Worm (Caenorhabditis elegans): Measurements from ENCODE around the gene dnj-23.

The dnj-23 gene

DNA sequence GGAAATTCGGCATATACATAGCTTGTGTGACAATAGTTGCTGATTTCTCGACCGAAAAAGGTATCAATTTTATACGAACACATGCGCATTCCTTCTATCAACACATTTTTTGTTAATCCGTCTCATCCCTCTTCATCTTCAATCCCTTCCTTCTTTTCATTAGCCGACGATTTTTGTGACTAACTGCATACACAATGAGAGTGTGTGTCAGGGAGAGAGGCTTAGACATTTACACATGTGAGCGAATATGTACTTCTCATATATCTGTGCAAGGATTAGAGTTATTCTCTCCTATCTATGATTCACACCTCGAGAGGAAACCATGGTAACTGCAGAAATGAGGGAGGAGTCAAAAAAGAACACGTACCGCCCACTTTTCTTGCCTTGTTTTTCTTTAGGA, 21.9 kb upstream of the dnj-23 start:
- no peak for TF ChIP-seq ama-1 (optimal IDR thresholded peaks at IDR 0.05)
- TF ChIP-seq ceh-36 (tag; optimal IDR thresholded peaks at IDR 0.05) = peak; percentile 19

DNA sequence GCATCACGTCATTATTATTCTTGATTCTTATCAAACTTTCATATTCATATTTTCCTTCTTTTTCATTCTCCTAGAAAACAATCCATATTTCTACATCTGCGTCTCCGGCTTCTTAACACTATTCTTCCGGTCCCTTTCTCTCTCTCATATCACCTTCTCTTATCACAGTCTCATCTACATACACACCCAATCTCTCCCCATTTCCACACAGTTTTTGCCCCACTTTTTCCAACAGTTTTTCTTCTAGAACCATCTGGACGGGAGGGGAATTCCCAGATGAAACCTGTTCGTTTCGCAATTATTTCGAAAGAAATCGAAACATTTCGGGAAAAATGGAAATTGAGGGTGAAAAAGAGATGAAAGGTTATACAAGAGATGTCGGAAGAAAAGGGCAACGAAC, 19.7 kb upstream of the dnj-23 start:
- TF ChIP-seq F13C5.2 (tag; optimal IDR thresholded peaks at IDR 0.05) = no peak
- no peak for TF ChIP-seq pes-1 (GFP tag; IDR thresholded peaks at IDR 0.05)
- TF ChIP-seq tbx-37 (GFP tag; conservative IDR thresholded peaks at IDR 0.05) = no peak
- no peak for TF ChIP-seq ama-1 (optimal IDR thresholded peaks at IDR 0.05)
- no peak for TF ChIP-seq ets-7 (tag; optimal IDR thresholded peaks at IDR 0.05)
- no peak for TF ChIP-seq hnd-1 (tag; optimal IDR thresholded peaks at IDR 0.05)
- TF ChIP-seq ceh-13 (GFP tag; optimal IDR thresholded peaks at IDR 0.05) = no peak
- TF ChIP-seq tra-4 (tag; optimal IDR thresholded peaks at IDR 0.05) = no peak
- TF ChIP-seq aly-1 (tag; optimal IDR thresholded peaks at IDR 0.05) = no peak
- no peak for TF ChIP-seq ceh-36 (tag; optimal IDR thresholded peaks at IDR 0.05)
- TF ChIP-seq flt-1 (GFP tag; IDR thresholded peaks at IDR 0.05) = no peak
- TF ChIP-seq sea-1 (GFP tag; conservative IDR thresholded peaks at IDR 0.05) = no peak
- no peak for TF ChIP-seq B0310.2 (tag; optimal IDR thresholded peaks at IDR 0.05)
- no peak for TF ChIP-seq hmg-4 (GFP tag; optimal IDR thresholded peaks at IDR 0.05)
- TF ChIP-seq tbx-11 (GFP tag; IDR thresholded peaks at IDR 0.05) = no peak
- no peak for TF ChIP-seq scrt-1 (GFP tag; IDR thresholded peaks at IDR 0.05)

DNA sequence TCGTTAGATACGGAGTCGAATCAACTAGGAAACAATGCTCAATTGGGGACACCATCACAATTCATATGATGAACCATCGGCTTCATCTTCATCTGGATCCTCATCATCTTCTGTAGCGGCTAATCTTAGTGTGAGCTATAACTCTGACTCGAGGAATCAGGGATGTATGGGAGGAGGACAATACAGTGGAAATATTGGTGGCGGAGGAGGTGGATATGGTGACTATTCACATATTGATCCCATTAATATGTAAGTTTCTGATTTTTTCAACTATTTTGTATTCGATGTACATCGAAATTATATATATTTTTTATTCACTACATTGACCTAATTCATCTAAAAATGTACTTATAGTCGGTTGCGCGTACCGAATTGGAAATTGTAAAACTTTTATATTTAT, 19.0 kb upstream of the dnj-23 start:
- TF ChIP-seq hmbx-1 (tag; optimal IDR thresholded peaks at IDR 0.05) = no peak
- no peak for TF ChIP-seq tra-4 (tag; optimal IDR thresholded peaks at IDR 0.05)
- TF ChIP-seq ceh-36 (tag; optimal IDR thresholded peaks at IDR 0.05) = no peak
- TF ChIP-seq hnd-1 (tag; optimal IDR thresholded peaks at IDR 0.05) = no peak
- no peak for TF ChIP-seq flt-1 (GFP tag; IDR thresholded peaks at IDR 0.05)
- no peak for TF ChIP-seq scrt-1 (GFP tag; IDR thresholded peaks at IDR 0.05)
- no peak for TF ChIP-seq tbx-37 (GFP tag; conservative IDR thresholded peaks at IDR 0.05)
- TF ChIP-seq B0310.2 (tag; optimal IDR thresholded peaks at IDR 0.05) = no peak
- TF ChIP-seq pes-1 (GFP tag; IDR thresholded peaks at IDR 0.05) = no peak
- TF ChIP-seq F13C5.2 (tag; optimal IDR thresholded peaks at IDR 0.05) = no peak
- TF ChIP-seq hmg-4 (GFP tag; optimal IDR thresholded peaks at IDR 0.05) = no peak

DNA sequence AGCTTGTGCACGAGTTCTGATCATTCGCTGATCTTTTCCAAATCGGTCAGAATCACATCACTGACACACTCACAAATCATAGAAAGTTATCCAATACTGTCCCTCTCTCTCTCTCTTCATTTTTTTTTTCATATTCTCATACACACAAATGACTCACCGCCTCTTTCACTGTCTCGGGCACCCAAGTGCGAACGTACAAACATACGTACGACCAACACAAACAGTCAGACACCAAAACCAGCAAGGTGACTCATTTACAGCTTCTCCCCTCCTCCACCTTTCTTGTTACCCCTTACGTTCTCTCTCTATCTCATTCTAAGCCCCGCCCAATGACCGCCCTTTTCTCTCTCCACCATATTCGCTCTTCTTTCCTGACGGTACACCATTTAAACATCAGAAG, 18.6 kb upstream of the dnj-23 start:
- TF ChIP-seq hnd-1 (tag; optimal IDR thresholded peaks at IDR 0.05) (no peak), tbx-37 (GFP tag; conservative IDR thresholded peaks at IDR 0.05) (no peak), ets-7 (tag; optimal IDR thresholded peaks at IDR 0.05) (no peak), ceh-13 (GFP tag; optimal IDR thresholded peaks at IDR 0.05) (no peak), B0310.2 (tag; optimal IDR thresholded peaks at IDR 0.05) (no peak), scrt-1 (GFP tag; IDR thresholded peaks at IDR 0.05) (no peak), hmg-4 (GFP tag; optimal IDR thresholded peaks at IDR 0.05) (no peak), sea-1 (GFP tag; conservative IDR thresholded peaks at IDR 0.05) (no peak), ceh-36 (tag; optimal IDR thresholded peaks at IDR 0.05) (no peak), tbx-11 (GFP tag; IDR thresholded peaks at IDR 0.05) (no peak), ama-1 (optimal IDR thresholded peaks at IDR 0.05) (no peak), F13C5.2 (tag; optimal IDR thresholded peaks at IDR 0.05) (no peak), tra-4 (tag; optimal IDR thresholded peaks at IDR 0.05) (no peak), aly-1 (tag; optimal IDR thresholded peaks at IDR 0.05) (no peak), hmbx-1 (tag; optimal IDR thresholded peaks at IDR 0.05) (no peak), flt-1 (GFP tag; IDR thresholded peaks at IDR 0.05) (no peak), pes-1 (GFP tag; IDR thresholded peaks at IDR 0.05) (no peak)

DNA sequence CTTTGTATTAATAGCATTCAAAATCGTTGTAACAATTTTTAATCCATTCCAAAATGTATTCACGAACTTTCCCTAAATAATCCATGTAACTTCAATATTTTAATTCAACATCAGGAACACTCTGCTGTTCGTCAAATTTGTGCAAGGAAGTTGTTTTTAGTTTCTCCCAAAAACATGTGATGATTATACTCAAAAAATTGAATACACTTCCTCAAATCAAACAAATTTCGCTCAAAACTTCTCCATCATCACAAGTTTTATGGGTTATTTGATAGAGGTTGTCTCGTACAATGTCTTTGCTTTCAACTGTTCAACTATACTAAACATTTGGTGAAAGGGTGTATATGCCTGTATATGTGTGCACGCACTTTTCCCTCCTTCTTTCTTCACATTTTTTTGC, 16.6 kb upstream of the dnj-23 start:
- TF ChIP-seq tbx-37 (GFP tag; conservative IDR thresholded peaks at IDR 0.05) (no peak), aly-1 (tag; optimal IDR thresholded peaks at IDR 0.05) (no peak), scrt-1 (GFP tag; IDR thresholded peaks at IDR 0.05) (no peak), ceh-13 (GFP tag; optimal IDR thresholded peaks at IDR 0.05) (no peak), hmg-4 (GFP tag; optimal IDR thresholded peaks at IDR 0.05) (no peak), hnd-1 (tag; optimal IDR thresholded peaks at IDR 0.05) (no peak), ceh-36 (tag; optimal IDR thresholded peaks at IDR 0.05) (no peak), F13C5.2 (tag; optimal IDR thresholded peaks at IDR 0.05) (no peak), tra-4 (tag; optimal IDR thresholded peaks at IDR 0.05) (no peak), pes-1 (GFP tag; IDR thresholded peaks at IDR 0.05) (no peak), ets-7 (tag; optimal IDR thresholded peaks at IDR 0.05) (no peak), sea-1 (GFP tag; conservative IDR thresholded peaks at IDR 0.05) (no peak), ama-1 (optimal IDR thresholded peaks at IDR 0.05) (no peak), hmbx-1 (tag; optimal IDR thresholded peaks at IDR 0.05) (no peak), B0310.2 (tag; optimal IDR thresholded peaks at IDR 0.05) (no peak)

DNA sequence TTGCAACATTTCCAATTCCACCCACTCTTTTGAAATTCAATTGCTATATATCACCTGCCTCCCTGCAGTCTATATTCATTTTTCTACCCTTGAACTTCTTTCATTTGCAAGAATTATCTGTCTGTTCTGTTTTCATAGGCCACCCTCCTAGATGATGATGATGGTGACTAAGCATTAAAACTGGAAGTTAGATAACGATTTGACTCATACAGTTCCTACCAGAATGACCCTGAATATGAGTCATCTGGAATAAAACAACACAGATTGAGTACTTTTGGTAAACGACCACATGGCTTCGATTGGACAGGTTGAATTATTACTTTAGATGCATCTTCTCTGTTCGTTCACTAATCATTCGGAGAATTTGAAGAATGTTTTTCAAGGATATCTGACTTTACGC, 16.0 kb upstream of the dnj-23 start:
- TF ChIP-seq ama-1 (optimal IDR thresholded peaks at IDR 0.05) (no peak), tbx-37 (GFP tag; conservative IDR thresholded peaks at IDR 0.05) (no peak), hmg-4 (GFP tag; optimal IDR thresholded peaks at IDR 0.05) (no peak), ceh-36 (tag; optimal IDR thresholded peaks at IDR 0.05) (no peak), ceh-13 (GFP tag; optimal IDR thresholded peaks at IDR 0.05) (no peak), ets-7 (tag; optimal IDR thresholded peaks at IDR 0.05) (no peak), hnd-1 (tag; optimal IDR thresholded peaks at IDR 0.05) (no peak), tbx-11 (GFP tag; IDR thresholded peaks at IDR 0.05) (no peak), flt-1 (GFP tag; IDR thresholded peaks at IDR 0.05) (no peak), F13C5.2 (tag; optimal IDR thresholded peaks at IDR 0.05) (no peak), scrt-1 (GFP tag; IDR thresholded peaks at IDR 0.05) (no peak), aly-1 (tag; optimal IDR thresholded peaks at IDR 0.05) (no peak), pes-1 (GFP tag; IDR thresholded peaks at IDR 0.05) (no peak), hmbx-1 (tag; optimal IDR thresholded peaks at IDR 0.05) (no peak)

DNA sequence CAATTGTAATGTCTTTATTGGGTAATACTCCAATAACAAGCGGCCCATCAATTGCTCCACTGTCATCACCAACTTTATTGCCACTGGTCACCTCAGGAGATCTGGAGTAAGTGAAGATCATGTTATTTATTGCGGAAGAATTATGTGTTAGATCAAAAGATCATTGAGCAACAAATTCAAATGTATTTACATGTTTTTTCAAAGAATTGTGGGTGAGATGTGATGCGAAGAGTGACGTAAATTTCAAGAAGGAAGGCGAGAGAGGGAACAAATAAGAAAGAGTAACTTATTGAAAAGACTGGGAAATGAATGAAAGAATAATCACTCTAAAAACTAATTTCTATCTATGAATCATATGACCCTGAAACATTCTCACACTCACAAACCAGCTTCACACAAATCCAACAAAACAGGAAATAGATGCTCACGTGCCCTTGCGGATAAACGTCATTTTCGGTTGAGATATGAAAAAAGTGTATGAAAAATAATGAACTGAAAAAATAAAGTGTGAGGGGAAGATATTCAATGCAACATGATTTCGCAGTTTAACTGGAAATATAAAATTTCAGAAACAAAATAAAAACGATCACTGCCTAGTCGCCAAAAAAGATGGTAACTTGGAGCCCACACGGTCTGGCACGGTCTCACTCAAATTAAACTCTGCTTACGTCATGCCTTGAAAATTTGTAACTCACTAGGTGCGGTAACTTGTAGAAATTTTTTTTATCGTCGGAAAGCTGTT, 12.6 kb upstream of the dnj-23 start:
- TF ChIP-seq F13C5.2 (tag; optimal IDR thresholded peaks at IDR 0.05) (no peak), pes-1 (GFP tag; IDR thresholded peaks at IDR 0.05) (no peak), ets-7 (tag; optimal IDR thresholded peaks at IDR 0.05) (no peak), B0310.2 (tag; optimal IDR thresholded peaks at IDR 0.05) (no peak), sea-1 (GFP tag; conservative IDR thresholded peaks at IDR 0.05) (no peak), flt-1 (GFP tag; IDR thresholded peaks at IDR 0.05) (no peak), ama-1 (optimal IDR thresholded peaks at IDR 0.05) (no peak), ceh-36 (tag; optimal IDR thresholded peaks at IDR 0.05) (no peak), tbx-11 (GFP tag; IDR thresholded peaks at IDR 0.05) (no peak), aly-1 (tag; optimal IDR thresholded peaks at IDR 0.05) (no peak), tra-4 (tag; optimal IDR thresholded peaks at IDR 0.05) (no peak), scrt-1 (GFP tag; IDR thresholded peaks at IDR 0.05) (no peak), hnd-1 (tag; optimal IDR thresholded peaks at IDR 0.05) (no peak)
